Worm (Caenorhabditis elegans) whole organism, young adult: ENCODE measurements around the gene snb-7.

Experiments
- B0336.3 ChIP-seq: fragments of 200-800 bp; sonication (Bioruptor generic); IDR thresholded peaks from 2 replicates; pipeline ENCODE4 v1.3.6; 2022; ENCODE audit warnings: missing genetic modification characterization, missing compliant biosample characterization
- F23B12.7 ChIP-seq: sonication (generic microtip); optimal IDR thresholded peaks from 2 replicates; lab custom pipeline; 2017; ENCODE audit warnings: missing genetic modification characterization, mild to moderate bottlenecking, missing compliant biosample characterization, antibody characterized with exemption, moderate library complexity; ENCODE audit not compliant: insufficient read depth
- F33H1.4 ChIP-seq: fragments of 200-800 bp; sonication (Bioruptor generic); IDR thresholded peaks from 2 replicates; pipeline ENCODE4 v1.3.6; 2022; ENCODE audit warnings: missing genetic modification reagents, missing genetic modification characterization, missing compliant biosample characterization
- F49E8.2 ChIP-seq: sonication (generic microtip); optimal IDR thresholded peaks from 3 replicates; lab custom pipeline; 2017; ENCODE audit warnings: missing genetic modification characterization, mild to moderate bottlenecking, missing compliant biosample characterization, antibody characterized with exemption, moderate library complexity; ENCODE audit not compliant: insufficient read depth
- Y53G8AR.9 ChIP-seq: fragments of 200-800 bp; sonication (Bioruptor generic); conservative IDR thresholded peaks from 2 replicates; pipeline ENCODE4 v1.3.6; 2022; ENCODE audit warnings: missing genetic modification reagents, missing genetic modification characterization, missing compliant biosample characterization
- Y79H2A.3 ChIP-seq: fragments of 200-800 bp; sonication (Bioruptor generic); conservative IDR thresholded peaks from 2 replicates; pipeline ENCODE4 v1.3.6; 2022; ENCODE audit warnings: missing genetic modification reagents, missing genetic modification characterization, missing compliant biosample characterization
- cebp-1 ChIP-seq, 2 experiments: fragments of 200-800 bp in 1 of 2; sonication (Bioruptor generic) in 1 of 2; sonication (generic microtip) in 1 of 2; IDR thresholded peaks in 1 of 2; optimal IDR thresholded peaks in 1 of 2; 2 replicates each; pipeline versions ENCODE4 v1.3.6 to Lab custom; 2017 to 2022; ENCODE audit warnings: missing compliant biosample characterization in 2 of 2, missing genetic modification characterization in 2 of 2, mild to moderate bottlenecking in 1 of 2, missing genetic modification reagents in 1 of 2, moderate library complexity in 1 of 2
- dox-1 ChIP-seq: fragments of 200-800 bp; sonication (Bioruptor generic); IDR thresholded peaks from 2 replicates; pipeline ENCODE4 v1.3.6; 2022; ENCODE audit warnings: missing genetic modification reagents, missing genetic modification characterization, missing compliant biosample characterization
- egl-44 ChIP-seq: fragments of 200-800 bp; sonication (Bioruptor generic); IDR thresholded peaks from 2 replicates; pipeline ENCODE4 v1.3.6; 2022; ENCODE audit warnings: missing genetic modification reagents, missing genetic modification characterization, missing compliant biosample characterization
- ekl-4 ChIP-seq: fragments of 200-800 bp; sonication (Bioruptor generic); IDR thresholded peaks from 2 replicates; pipeline ENCODE4 v1.3.6; 2022; ENCODE audit warnings: missing genetic modification reagents, missing genetic modification characterization, missing compliant biosample characterization
- him-1 ChIP-seq: sonication (generic microtip); optimal IDR thresholded peaks from 2 replicates; lab custom pipeline; 2016; ENCODE audit warnings: missing genotype, missing genetic modification reagents, missing genetic modification characterization, missing compliant biosample characterization
- hrde-1 ChIP-seq: sonication (generic microtip); optimal IDR thresholded peaks from 2 replicates; lab custom pipeline; 2016; ENCODE audit warnings: missing genetic modification characterization, mild to moderate bottlenecking, missing compliant biosample characterization, moderate library complexity, missing genotype, missing genetic modification reagents, borderline replicate concordance
- lsl-1 ChIP-seq: fragments of 200-800 bp; sonication (Bioruptor generic); optimal IDR thresholded peaks from 2 replicates; lab custom pipeline; 2018; ENCODE audit warnings: mild to moderate bottlenecking, missing genetic modification characterization, moderate library complexity, missing compliant biosample characterization
- madf-10 ChIP-seq: sonication (generic microtip); optimal IDR thresholded peaks from 2 replicates; lab custom pipeline; 2016; ENCODE audit warnings: mild to moderate bottlenecking, missing genetic modification characterization, missing compliant biosample characterization
- madf-3 ChIP-seq: fragments of 200-800 bp; sonication (Bioruptor generic); IDR thresholded peaks from 2 replicates; pipeline ENCODE4 v1.3.6; 2022; ENCODE audit warnings: missing genetic modification reagents, missing genetic modification characterization, missing compliant biosample characterization
- mcd-1 ChIP-seq: fragments of 200-800 bp; sonication (Bioruptor generic); IDR thresholded peaks from 2 replicates; pipeline ENCODE4 v1.3.6; 2022; ENCODE audit warnings: missing genetic modification reagents, missing genetic modification characterization, missing compliant biosample characterization
- nhr-90 ChIP-seq: sonication (generic microtip); optimal IDR thresholded peaks from 2 replicates; lab custom pipeline; 2016; ENCODE audit warnings: missing genotype, mild to moderate bottlenecking, missing genetic modification characterization, missing compliant biosample characterization
- pha-4 ChIP-seq: fragments of 150-350 bp; sonication (generic microtip); optimal IDR thresholded peaks from 2 replicates; lab custom pipeline; 2014; ENCODE audit warnings: missing biosample characterization, missing genetic modification reagents, missing genetic modification characterization
- snpc-1.3 ChIP-seq: sonication (generic microtip); optimal IDR thresholded peaks from 2 replicates; lab custom pipeline; 2017; ENCODE audit warnings: missing genetic modification characterization, mild to moderate bottlenecking, missing compliant biosample characterization, antibody characterized with exemption, moderate library complexity, missing genotype, missing genetic modification reagents; ENCODE audit not compliant: insufficient read depth
- snpc-4 ChIP-seq, 5 experiments: fragments of 150-350 bp in 1 of 5; sonication (generic microtip) in 4 of 5; optimal IDR thresholded peaks; 2 replicates each; lab custom pipeline; 2014 to 2018; ENCODE audit warnings: missing genetic modification characterization in 5 of 5, missing biosample characterization in 3 of 5, antibody characterized with exemption in 2 of 5, mild to moderate bottlenecking in 2 of 5, missing compliant biosample characterization in 2 of 5, missing genotype in 2 of 5, moderate library complexity in 2 of 5, missing genetic modification reagents in 1 of 5
- sptf-2 ChIP-seq: fragments of 200-800 bp; sonication (Bioruptor generic); optimal IDR thresholded peaks from 2 replicates; lab custom pipeline; 2018; ENCODE audit warnings: mild to moderate bottlenecking, missing genetic modification characterization, missing compliant biosample characterization
- tbp1 ChIP-seq: fragments of 200-800 bp; sonication (Bioruptor generic); optimal IDR thresholded peaks from 2 replicates; lab custom pipeline; 2018; ENCODE audit warnings: mild to moderate bottlenecking, missing genetic modification characterization, missing compliant biosample characterization
- ztf-28 ChIP-seq: fragments of 200-800 bp; sonication (Bioruptor generic); IDR thresholded peaks from 2 replicates; pipeline ENCODE4 v1.3.6; 2022; ENCODE audit warnings: missing genetic modification reagents, missing genetic modification characterization, missing compliant biosample characterization

The snb-7 gene

ce11 chrIV:12600941-12601340, 40.3 kb downstream of the snb-7 start (continued):
- TF ChIP-seq madf-10 (tag; lab: Kevin White, UChicago) (peak; percentile 46), pha-4 (peak; percentile 24), dox-1 (GFP tag; lab: Robert Waterston, UW) (peak; percentile 72), egl-44 (GFP tag; lab: Robert Waterston, UW) (peak; percentile 88), tbp1 (GFP tag; lab: Kevin White, UChicago) (peak; percentile 50), cebp-1 (GFP tag; IDR thresholded peaks at IDR 0.05; lab: Robert Waterston, UW) (peak; percentile 89), cebp-1 (tag; optimal IDR thresholded peaks at IDR 0.05; lab: Kevin White, UChicago) (peak; percentile 92), nhr-90 (tag; lab: Kevin White, UChicago) (peak; percentile 30)

ce11 chrIV:12605401-12605800, 44.7 kb downstream of the snb-7 start, which contains the start of gene Y55D9A.2:
Gene Y55D9A.2 (minus strand): TSS chrIV:12605431.
- peak; percentile 22 for TF ChIP-seq lsl-1 (GFP tag; lab: Kevin White, UChicago)
- no peak for TF ChIP-seq ztf-28 (GFP tag; lab: Robert Waterston, UW)
- TF ChIP-seq F23B12.7: peak; percentile 11
- TF ChIP-seq B0336.3 (GFP tag; lab: Robert Waterston, UW): peak; percentile 21; the same call in 1 of the 2 replicates
- TF ChIP-seq snpc-4 (GFP tag; optimal IDR thresholded peaks at IDR 0.05; lab: Kevin White, UChicago): no peak
- TF ChIP-seq snpc-4 (tag; optimal IDR thresholded peaks at IDR 0.05; lab: Kevin White, UChicago): peak in 1 of 4 experiments; percentile 50
- TF ChIP-seq snpc-1.3: peak; percentile 42
- TF ChIP-seq F33H1.4 (GFP tag; lab: Robert Waterston, UW): 0 out of 2 replicates have a peak, but pooled peaks have one; percentile 6
- TF ChIP-seq Y53G8AR.9 (GFP tag; lab: Robert Waterston, UW): 0 out of 2 replicates have a peak, but pooled peaks have one; percentile 38
- peak; percentile 39 for TF ChIP-seq him-1 (tag; lab: Kevin White, UChicago)
- TF ChIP-seq hrde-1 (tag; lab: Kevin White, UChicago): no peak
- peak; percentile 82 for TF ChIP-seq mcd-1
- no peak for TF ChIP-seq madf-3 (GFP tag; lab: Robert Waterston, UW)
- TF ChIP-seq Y79H2A.3: 0 out of 2 replicates have a peak, but pooled peaks have one; percentile 11
- TF ChIP-seq sptf-2 (GFP tag; lab: Kevin White, UChicago): no peak
- no peak for TF ChIP-seq ekl-4 (GFP tag; lab: Robert Waterston, UW)
- TF ChIP-seq F49E8.2 (tag; lab: Kevin White, UChicago): peak; percentile 40
